Fruit fly (Drosophila melanogaster) whole organism, embryonic: ENCODE results near the gene CG42329.
A peak's percentile ranks its signal among the peaks of the same experiment; 100 is the strongest.

Experiments
- Bdp1 ChIP-seq: fragments of 200-800 bp; sonication (Bioruptor generic); optimal IDR thresholded peaks from 3 replicates; lab custom pipeline; 2016; ENCODE audit warnings: missing biosample characterization, missing genetic modification characterization
- Blimp-1 ChIP-seq: fragments of 200-800 bp; sonication (Bioruptor generic); optimal IDR thresholded peaks from 3 replicates; lab custom pipeline; 2018; ENCODE audit warnings: missing biosample characterization, missing genetic modification characterization, mild to moderate bottlenecking, moderate library complexity, missing genetic modification reagents
- CG10147 ChIP-seq: fragments of 200-800 bp; sonication (Bioruptor generic); optimal IDR thresholded peaks from 2 replicates; lab custom pipeline; 2019; ENCODE audit warnings: missing biosample characterization, mild to moderate bottlenecking, missing genetic modification characterization, moderate library complexity
- CG10959 ChIP-seq: fragments of 200-800 bp; sonication (Bioruptor generic); IDR thresholded peaks from 2 replicates; pipeline ENCODE4 v1.3.6; 2022; ENCODE audit warnings: missing biosample characterization, missing genetic modification characterization
- CG11398 ChIP-seq: fragments of 200-800 bp; sonication (Bioruptor generic); optimal IDR thresholded peaks from 2 replicates; lab custom pipeline; 2016; ENCODE audit warnings: missing biosample characterization, missing genetic modification characterization
- CG11504 ChIP-seq: fragments of 200-800 bp; sonication (Bioruptor generic); optimal IDR thresholded peaks from 3 replicates; lab custom pipeline; 2019; ENCODE audit warnings: missing biosample characterization, mild to moderate bottlenecking, missing genetic modification characterization, moderate library complexity
- CG12299 ChIP-seq: fragments of 200-800 bp; sonication (Bioruptor generic); optimal IDR thresholded peaks from 2 replicates; lab custom pipeline; 2018; ENCODE audit warnings: missing biosample characterization, mild to moderate bottlenecking, missing genetic modification characterization
- CG1233 ChIP-seq: fragments of 200-800 bp; sonication (Bioruptor generic); optimal IDR thresholded peaks from 4 replicates; lab custom pipeline; 2018; ENCODE audit warnings: missing biosample characterization, mild to moderate bottlenecking, missing genetic modification characterization
- CG12942 ChIP-seq: fragments of 200-800 bp; sonication (Bioruptor generic); optimal IDR thresholded peaks from 3 replicates; lab custom pipeline; 2016; ENCODE audit warnings: missing biosample characterization, missing genetic modification characterization
- CG13894 ChIP-seq: fragments of 200-800 bp; sonication (Bioruptor generic); optimal IDR thresholded peaks from 3 replicates; lab custom pipeline; 2018; ENCODE audit warnings: missing biosample characterization, mild to moderate bottlenecking, missing genetic modification characterization, moderate library complexity
- CG14441 ChIP-seq: fragments of 200-800 bp; sonication (Bioruptor generic); IDR thresholded peaks from 2 replicates; pipeline ENCODE4 v1.3.6; 2022; ENCODE audit warnings: missing biosample characterization, missing genetic modification characterization
- CG1647 ChIP-seq: fragments of 200-800 bp; sonication (Bioruptor generic); optimal IDR thresholded peaks from 3 replicates; lab custom pipeline; 2016; ENCODE audit warnings: missing biosample characterization, missing genetic modification characterization
- CG17328 ChIP-seq: fragments of 200-800 bp; sonication (Bioruptor generic); IDR thresholded peaks from 2 replicates; pipeline ENCODE4 v1.3.6; 2022; ENCODE audit warnings: missing biosample characterization, missing genetic modification characterization
- CG17359 ChIP-seq: fragments of 200-800 bp; sonication (Bioruptor generic); optimal IDR thresholded peaks from 3 replicates; lab custom pipeline; 2018; ENCODE audit warnings: missing biosample characterization, mild to moderate bottlenecking, missing genetic modification characterization, moderate library complexity
- CG2875 ChIP-seq: fragments of 200-800 bp; sonication (Bioruptor generic); optimal IDR thresholded peaks from 2 replicates; lab custom pipeline; 2017; ENCODE audit warnings: missing biosample characterization, mild to moderate bottlenecking, missing genetic modification characterization, missing genetic modification reagents
- CG30431 ChIP-seq: fragments of 200-800 bp; sonication (Bioruptor generic); optimal IDR thresholded peaks from 2 replicates; lab custom pipeline; 2017; ENCODE audit warnings: missing biosample characterization, missing genetic modification characterization
- CG33213 ChIP-seq: fragments of 200-800 bp; sonication (Bioruptor generic); optimal IDR thresholded peaks from 3 replicates; lab custom pipeline; 2016; ENCODE audit warnings: missing biosample characterization, missing genetic modification characterization
- CG33557 ChIP-seq: fragments of 200-800 bp; sonication (Bioruptor generic); optimal IDR thresholded peaks from 2 replicates; lab custom pipeline; 2019; ENCODE audit warnings: missing biosample characterization, mild to moderate bottlenecking, missing genetic modification characterization, moderate library complexity
- CG3847 ChIP-seq: fragments of 200-800 bp; sonication (Bioruptor generic); IDR thresholded peaks from 2 replicates; pipeline ENCODE4 v1.3.6; 2022; ENCODE audit warnings: missing biosample characterization, missing genetic modification characterization
- CG4707 ChIP-seq: fragments of 200-800 bp; sonication (Bioruptor generic); optimal IDR thresholded peaks from 2 replicates; lab custom pipeline; 2018; ENCODE audit warnings: missing biosample characterization, mild to moderate bottlenecking, missing genetic modification characterization, moderate library complexity
- CG7839 ChIP-seq: fragments of 200-800 bp; sonication (Bioruptor generic); optimal IDR thresholded peaks from 3 replicates; lab custom pipeline; 2018; ENCODE audit warnings: missing biosample characterization, mild to moderate bottlenecking, missing genetic modification characterization, moderate library complexity
- CG7963 ChIP-seq: fragments of 200-800 bp; sonication (Bioruptor generic); IDR thresholded peaks from 3 replicates; pipeline ENCODE4 v1.3.6; 2022; ENCODE audit warnings: missing biosample characterization, missing genetic modification characterization; ENCODE audit not compliant: partially characterized antibody
- CG8290 ChIP-seq, 3 experiments: fragments of 200-800 bp; sonication (Bioruptor generic); optimal IDR thresholded peaks; 2 replicates each; lab custom pipeline; 2016 to 2019; ENCODE audit warnings: missing biosample characterization in 3 of 3, missing genetic modification characterization in 3 of 3, mild to moderate bottlenecking in 2 of 3, moderate library complexity in 1 of 3
- CG9437 ChIP-seq: fragments of 200-800 bp; sonication (Bioruptor generic); optimal IDR thresholded peaks from 2 replicates; lab custom pipeline; 2018; ENCODE audit warnings: missing biosample characterization, mild to moderate bottlenecking, missing genetic modification characterization
- Doc3 ChIP-seq: fragments of 200-800 bp; sonication (Bioruptor generic); IDR thresholded peaks from 3 replicates; pipeline ENCODE4 v1.3.6; 2022; ENCODE audit warnings: missing biosample characterization, missing genetic modification characterization; ENCODE audit not compliant: partially characterized antibody
- Fer3 ChIP-seq: fragments of 200-800 bp; sonication (Bioruptor generic); optimal IDR thresholded peaks from 2 replicates; lab custom pipeline; 2018; ENCODE audit warnings: missing biosample characterization, mild to moderate bottlenecking, missing genetic modification characterization, moderate library complexity
- MBD-R2 ChIP-seq: fragments of 200-800 bp; sonication (Bioruptor generic); IDR thresholded peaks from 2 replicates; pipeline ENCODE4 v1.3.6; 2022; ENCODE audit warnings: missing biosample characterization, missing genetic modification characterization
- Meics ChIP-seq: fragments of 200-800 bp; sonication (Bioruptor generic); optimal IDR thresholded peaks from 2 replicates; lab custom pipeline; 2017; ENCODE audit warnings: missing biosample characterization, mild to moderate bottlenecking, missing genetic modification characterization
- Sox100B ChIP-seq: fragments of 200-800 bp; sonication (Bioruptor generic); optimal IDR thresholded peaks from 3 replicates; lab custom pipeline; 2018; ENCODE audit warnings: missing biosample characterization, mild to moderate bottlenecking, missing genetic modification characterization
- Vsx1 ChIP-seq: fragments of 200-800 bp; sonication (Bioruptor generic); optimal IDR thresholded peaks from 2 replicates; lab custom pipeline; 2017; ENCODE audit warnings: missing biosample characterization, mild to moderate bottlenecking, missing genetic modification characterization, missing genetic modification reagents
- amos ChIP-seq: fragments of 200-800 bp; sonication (Bioruptor generic); IDR thresholded peaks from 2 replicates; pipeline ENCODE4 v1.3.6; 2022; ENCODE audit warnings: missing biosample characterization, missing genetic modification characterization; ENCODE audit not compliant: partially characterized antibody
- cad ChIP-seq: fragments of >200 bp; optimal IDR thresholded peaks from 2 replicates; lab custom pipeline; 2017; ENCODE audit warnings: missing biosample characterization, missing genetic modification characterization
- dmrt11E ChIP-seq: fragments of 200-800 bp; sonication (Bioruptor generic); optimal IDR thresholded peaks from 3 replicates; lab custom pipeline; 2018; ENCODE audit warnings: missing biosample characterization, mild to moderate bottlenecking, missing genetic modification characterization, moderate library complexity
- dmrt99B ChIP-seq: fragments of 200-800 bp; sonication (Bioruptor generic); optimal IDR thresholded peaks from 2 replicates; lab custom pipeline; 2018; ENCODE audit warnings: missing biosample characterization, mild to moderate bottlenecking, missing genetic modification characterization, moderate library complexity
- en ChIP-seq: fragments of 200-800 bp; sonication (Bioruptor generic); optimal IDR thresholded peaks from 2 replicates; lab custom pipeline; 2016; ENCODE audit warnings: missing biosample characterization, missing genetic modification characterization
- exex ChIP-seq: fragments of 200-800 bp; sonication (Bioruptor generic); optimal IDR thresholded peaks from 4 replicates; lab custom pipeline; 2018; ENCODE audit warnings: missing biosample characterization, mild to moderate bottlenecking, missing genetic modification characterization, moderate library complexity
- eyg ChIP-seq: fragments of 200-800 bp; sonication (Bioruptor generic); optimal IDR thresholded peaks from 3 replicates; lab custom pipeline; 2016; ENCODE audit warnings: missing biosample characterization, missing genetic modification characterization
- gt ChIP-seq: fragments of 200-800 bp; sonication (Bioruptor generic); IDR thresholded peaks from 2 replicates; pipeline ENCODE4 v1.3.6; 2022; ENCODE audit warnings: missing biosample characterization, missing genetic modification characterization
- ham ChIP-seq: fragments of 200-800 bp; sonication (Bioruptor generic); IDR thresholded peaks from 2 replicates; pipeline ENCODE4 v1.3.6; 2022; ENCODE audit warnings: missing biosample characterization, missing genetic modification characterization
- jing ChIP-seq: fragments of 200-800 bp; sonication (Bioruptor generic); optimal IDR thresholded peaks from 2 replicates; lab custom pipeline; 2018; ENCODE audit warnings: missing biosample characterization, mild to moderate bottlenecking, missing genetic modification characterization
- jumu ChIP-seq: fragments of 200-800 bp; sonication (Bioruptor generic); optimal IDR thresholded peaks from 3 replicates; lab custom pipeline; 2016; ENCODE audit warnings: missing biosample characterization, missing genetic modification characterization
- kni ChIP-seq: fragments of 200-800 bp; sonication (Bioruptor generic); optimal IDR thresholded peaks from 3 replicates; lab custom pipeline; 2017; ENCODE audit warnings: mild to moderate bottlenecking, missing biosample characterization, missing genetic modification reagents, missing genetic modification characterization
- lab ChIP-seq: fragments of 200-800 bp; sonication (Bioruptor generic); optimal IDR thresholded peaks from 3 replicates; lab custom pipeline; 2017; ENCODE audit warnings: missing biosample characterization, missing genetic modification characterization, mild to moderate bottlenecking, moderate library complexity, missing genetic modification reagents
- mld ChIP-seq: fragments of 200-800 bp; sonication (Bioruptor generic); IDR thresholded peaks from 3 replicates; pipeline ENCODE4 v1.3.6; 2022; ENCODE audit warnings: missing biosample characterization, missing genetic modification characterization; ENCODE audit not compliant: partially characterized antibody
- nmo ChIP-seq: fragments of 200-800 bp; sonication (Bioruptor generic); optimal IDR thresholded peaks from 2 replicates; lab custom pipeline; 2018; ENCODE audit warnings: missing biosample characterization, mild to moderate bottlenecking, missing genetic modification characterization, moderate library complexity
- nom ChIP-seq: fragments of 200-800 bp; sonication (Bioruptor generic); optimal IDR thresholded peaks from 2 replicates; lab custom pipeline; 2017; ENCODE audit warnings: missing biosample characterization, missing genetic modification characterization, mild to moderate bottlenecking, moderate library complexity, missing genetic modification reagents
- ranshi ChIP-seq: fragments of 200-800 bp; sonication (Bioruptor generic); IDR thresholded peaks from 2 replicates; pipeline ENCODE4 v1.3.6; 2022; ENCODE audit warnings: missing biosample characterization, missing genetic modification characterization
- sd ChIP-seq: fragments of 200-800 bp; sonication (Bioruptor generic); optimal IDR thresholded peaks from 3 replicates; lab custom pipeline; 2018; ENCODE audit warnings: missing biosample characterization, mild to moderate bottlenecking, missing genetic modification characterization, moderate library complexity
- tio ChIP-seq: fragments of 200-800 bp; sonication (Bioruptor generic); optimal IDR thresholded peaks from 2 replicates; lab custom pipeline; 2017; ENCODE audit warnings: missing biosample characterization, missing genetic modification characterization, inconsistent platforms

The CG42329 gene

dm6 chr2L:1207432-1207831, 11.7 kb upstream of the CG42329 start (continued):
- no peak for TF ChIP-seq sd (tag; lab: Kevin White, UChicago)
- TF ChIP-seq ham (GFP tag; lab: Robert Waterston, UW): no peak
- peak; percentile 38; the same call in 1 of the 2 replicates for TF ChIP-seq MBD-R2 (GFP tag; lab: Robert Waterston, UW)
- TF ChIP-seq CG33213 (GFP tag; lab: Kevin White, UChicago): no peak
- peak; percentile 61 for TF ChIP-seq dmrt99B (tag; lab: Kevin White, UChicago)
- peak; percentile 79 for TF ChIP-seq lab (GFP tag; lab: Kevin White, UChicago)
- no peak for TF ChIP-seq Vsx1 (GFP tag; lab: Kevin White, UChicago)
- no peak for TF ChIP-seq CG33557 (GFP tag; lab: Kevin White, UChicago)
- no peak for TF ChIP-seq CG8290 (GFP tag; optimal IDR thresholded peaks at IDR 0.05; lab: Kevin White, UChicago)
- TF ChIP-seq CG8290 (tag; optimal IDR thresholded peaks at IDR 0.05; lab: Kevin White, UChicago): peak in 1 of 2 experiments; percentile 43
- no peak for TF ChIP-seq en (GFP tag; lab: Kevin White, UChicago)
- TF ChIP-seq CG30431 (GFP tag; lab: Kevin White, UChicago): no peak
- no peak for TF ChIP-seq amos
- peak; percentile 33 for TF ChIP-seq Sox100B (GFP tag; lab: Kevin White, UChicago)
- peak; percentile 55 for TF ChIP-seq Meics (GFP tag; lab: Kevin White, UChicago)
- TF ChIP-seq CG10147: no peak
- TF ChIP-seq CG11398 (GFP tag; lab: Kevin White, UChicago): no peak
- peak; percentile 10 for TF ChIP-seq CG12942 (GFP tag; lab: Kevin White, UChicago)
- peak; percentile 24 for TF ChIP-seq CG9437 (GFP tag; lab: Kevin White, UChicago)
- peak; percentile 18 for TF ChIP-seq CG13894 (tag; lab: Kevin White, UChicago)
- TF ChIP-seq jumu (GFP tag; lab: Kevin White, UChicago): no peak
- peak; percentile 64 for TF ChIP-seq CG7839 (tag; lab: Kevin White, UChicago)
- TF ChIP-seq CG7963: no peak
- peak; percentile 57; the same call in 1 of the 2 replicates for TF ChIP-seq CG3847 (GFP tag; lab: Robert Waterston, UW)
- 0 out of 2 replicates have a peak, but pooled peaks have one; percentile 36 for TF ChIP-seq CG10959
- TF ChIP-seq CG1647 (GFP tag; lab: Kevin White, UChicago): no peak
- peak; percentile 30 for TF ChIP-seq Blimp-1
- no peak for TF ChIP-seq nom (GFP tag; lab: Kevin White, UChicago)
- peak; percentile 39 for TF ChIP-seq tio (GFP tag; lab: Kevin White, UChicago)
- no peak for TF ChIP-seq mld (GFP tag; lab: Robert Waterston, UW)
- TF ChIP-seq CG14441 (GFP tag; lab: Robert Waterston, UW): peak; percentile 72
- peak; percentile 47 for TF ChIP-seq Fer3 (tag; lab: Kevin White, UChicago)
- TF ChIP-seq gt (GFP tag; lab: Robert Waterston, UW): no peak
- TF ChIP-seq nmo: peak; percentile 13
- peak; percentile 38 for TF ChIP-seq CG17359 (tag; lab: Kevin White, UChicago)
- no peak for TF ChIP-seq CG1233
- no peak for TF ChIP-seq kni
- peak; percentile 46; the same call in 1 of the 2 replicates for TF ChIP-seq CG17328 (GFP tag; lab: Robert Waterston, UW)
- TF ChIP-seq jing (GFP tag; lab: Kevin White, UChicago): no peak
- no peak for TF ChIP-seq eyg (GFP tag; lab: Kevin White, UChicago)
- TF ChIP-seq CG11504: peak; percentile 61
- peak; percentile 60 for TF ChIP-seq ranshi (GFP tag; lab: Robert Waterston, UW)
- TF ChIP-seq exex (tag; lab: Kevin White, UChicago): no peak
- no peak for TF ChIP-seq dmrt11E
- no peak for TF ChIP-seq cad
- TF ChIP-seq CG4707 (GFP tag; lab: Kevin White, UChicago): no peak
- no peak for TF ChIP-seq Bdp1 (GFP tag; lab: Kevin White, UChicago)
- no peak for TF ChIP-seq Doc3 (GFP tag; lab: Robert Waterston, UW)
- peak; percentile 42 for TF ChIP-seq CG12299 (tag; lab: Kevin White, UChicago)
- TF ChIP-seq CG2875 (GFP tag; lab: Kevin White, UChicago): peak; percentile 5
